Fruit fly (Drosophila melanogaster) whole organism, embryonic: ENCODE data around the gene Fdx1.

Source experiments
- Abd-B ChIP-seq: fragments of 200-800 bp; sonication (Bioruptor generic); optimal IDR thresholded peaks from 2 replicates; lab custom pipeline; 2018; ENCODE audit warnings: missing biosample characterization, mild to moderate bottlenecking, missing genetic modification characterization, moderate library complexity
- C15 ChIP-seq: fragments of 200-800 bp; sonication (Bioruptor generic); IDR thresholded peaks from 3 replicates; pipeline ENCODE4 v1.3.6; 2022; ENCODE audit warnings: missing biosample characterization, missing genetic modification characterization
- CG10462 ChIP-seq: fragments of 200-800 bp; sonication (Bioruptor generic); optimal IDR thresholded peaks from 2 replicates; lab custom pipeline; 2016; ENCODE audit warnings: missing biosample characterization, missing genetic modification characterization
- CG12104 ChIP-seq: fragments of 200-800 bp; sonication (Bioruptor generic); optimal IDR thresholded peaks from 3 replicates; lab custom pipeline; 2016; ENCODE audit warnings: missing biosample characterization, missing genetic modification characterization
- CG15073 ChIP-seq: fragments of 200-800 bp; sonication (Bioruptor generic); optimal IDR thresholded peaks from 2 replicates; lab custom pipeline; 2016; ENCODE audit warnings: missing biosample characterization, missing genetic modification characterization
- CG15601 ChIP-seq: fragments of 200-800 bp; sonication (Bioruptor generic); optimal IDR thresholded peaks from 3 replicates; lab custom pipeline; 2019; ENCODE audit warnings: missing biosample characterization, mild to moderate bottlenecking, missing genetic modification characterization, moderate library complexity
- CG17328 ChIP-seq: fragments of 200-800 bp; sonication (Bioruptor generic); IDR thresholded peaks from 2 replicates; pipeline ENCODE4 v1.3.6; 2022; ENCODE audit warnings: missing biosample characterization, missing genetic modification characterization
- CG17912 ChIP-seq: fragments of 200-800 bp; sonication (Bioruptor generic); optimal IDR thresholded peaks from 2 replicates; lab custom pipeline; 2018; ENCODE audit warnings: missing biosample characterization, mild to moderate bottlenecking, missing genetic modification characterization
- CG1792 ChIP-seq: fragments of 200-800 bp; sonication (Bioruptor generic); optimal IDR thresholded peaks from 2 replicates; lab custom pipeline; 2016; ENCODE audit warnings: missing biosample characterization, missing genetic modification characterization
- CG18619 ChIP-seq: fragments of 200-800 bp; sonication (Bioruptor generic); optimal IDR thresholded peaks from 3 replicates; lab custom pipeline; 2017; ENCODE audit warnings: missing biosample characterization, mild to moderate bottlenecking, missing genetic modification characterization
- CG2202 ChIP-seq: fragments of 200-800 bp; sonication (Bioruptor generic); optimal IDR thresholded peaks from 2 replicates; lab custom pipeline; 2018; ENCODE audit warnings: missing biosample characterization, mild to moderate bottlenecking, missing genetic modification characterization
- CG2875 ChIP-seq: fragments of 200-800 bp; sonication (Bioruptor generic); optimal IDR thresholded peaks from 2 replicates; lab custom pipeline; 2017; ENCODE audit warnings: missing biosample characterization, mild to moderate bottlenecking, missing genetic modification characterization, missing genetic modification reagents
- CG31365 ChIP-seq: fragments of 200-800 bp; sonication (Bioruptor generic); optimal IDR thresholded peaks from 2 replicates; lab custom pipeline; 2018; ENCODE audit warnings: missing biosample characterization, mild to moderate bottlenecking, missing genetic modification characterization
- CG3163 ChIP-seq: fragments of 200-800 bp; sonication (Bioruptor generic); optimal IDR thresholded peaks from 3 replicates; lab custom pipeline; 2016; ENCODE audit warnings: missing biosample characterization, missing genetic modification characterization
- CG5953 ChIP-seq: fragments of 200-800 bp; sonication (Bioruptor generic); IDR thresholded peaks from 2 replicates; pipeline ENCODE4 v1.3.6; 2022; ENCODE audit warnings: missing biosample characterization, missing genetic modification characterization
- CG6654 ChIP-seq: fragments of 200-800 bp; sonication (Bioruptor generic); optimal IDR thresholded peaks from 2 replicates; lab custom pipeline; 2017; ENCODE audit warnings: missing biosample characterization, mild to moderate bottlenecking, missing genetic modification characterization
- CG6791 ChIP-seq: fragments of 200-800 bp; sonication (Bioruptor generic); IDR thresholded peaks from 3 replicates; pipeline ENCODE4 v1.3.6; 2022; ENCODE audit warnings: missing biosample characterization, missing genetic modification characterization; ENCODE audit not compliant: partially characterized antibody
- CG7271 ChIP-seq: fragments of 200-800 bp; sonication (Bioruptor generic); optimal IDR thresholded peaks from 2 replicates; lab custom pipeline; 2018; ENCODE audit warnings: missing biosample characterization, mild to moderate bottlenecking, missing genetic modification characterization, moderate library complexity
- CG7556 ChIP-seq: fragments of 200-800 bp; sonication (Bioruptor generic); optimal IDR thresholded peaks from 2 replicates; lab custom pipeline; 2017; ENCODE audit warnings: missing biosample characterization, mild to moderate bottlenecking, missing genetic modification characterization
- CG8290 ChIP-seq, 3 experiments: fragments of 200-800 bp; sonication (Bioruptor generic); optimal IDR thresholded peaks; 2 replicates each; lab custom pipeline; 2016 to 2019; ENCODE audit warnings: missing biosample characterization in 3 of 3, missing genetic modification characterization in 3 of 3, mild to moderate bottlenecking in 2 of 3, moderate library complexity in 1 of 3
- CG9727 ChIP-seq: fragments of 200-800 bp; sonication (Bioruptor generic); optimal IDR thresholded peaks from 3 replicates; lab custom pipeline; 2017; ENCODE audit warnings: missing biosample characterization, mild to moderate bottlenecking, missing genetic modification characterization
- Dek ChIP-seq: fragments of 200-800 bp; sonication (Bioruptor generic); optimal IDR thresholded peaks from 3 replicates; lab custom pipeline; 2019; ENCODE audit warnings: missing biosample characterization, mild to moderate bottlenecking, missing genetic modification characterization, moderate library complexity
- HLH3B ChIP-seq: fragments of 200-800 bp; sonication (Bioruptor generic); IDR thresholded peaks from 2 replicates; pipeline ENCODE4 v1.3.6; 2022; ENCODE audit warnings: missing biosample characterization, missing genetic modification characterization
- HLH4C ChIP-seq: fragments of 200-800 bp; sonication (Bioruptor generic); IDR thresholded peaks from 3 replicates; pipeline ENCODE4 v1.3.6; 2022; ENCODE audit warnings: missing biosample characterization, missing genetic modification characterization; ENCODE audit not compliant: partially characterized antibody
- Mad ChIP-seq: fragments of 200-800 bp; sonication (Bioruptor generic); optimal IDR thresholded peaks from 2 replicates; lab custom pipeline; 2016; ENCODE audit warnings: missing biosample characterization, missing genetic modification characterization
- Mes4 ChIP-seq: fragments of 200-800 bp; sonication (Bioruptor generic); optimal IDR thresholded peaks from 2 replicates; lab custom pipeline; 2016; ENCODE audit warnings: missing biosample characterization, missing genetic modification characterization
- Opbp ChIP-seq: fragments of 200-800 bp; sonication (Bioruptor generic); IDR thresholded peaks from 3 replicates; pipeline ENCODE4 v1.3.6; 2022; ENCODE audit warnings: missing biosample characterization, missing genetic modification characterization; ENCODE audit not compliant: partially characterized antibody
- Pdp1 ChIP-seq, 2 experiments: fragments of 200-800 bp; sonication (Bioruptor generic); optimal IDR thresholded peaks; 3 replicates each; lab custom pipeline; 2016; ENCODE audit warnings: missing biosample characterization in 2 of 2, missing genetic modification characterization in 2 of 2, mild to moderate bottlenecking in 1 of 2, moderate library complexity in 1 of 2
- Ptx1 ChIP-seq: fragments of 200-800 bp; sonication (Bioruptor generic); IDR thresholded peaks from 2 replicates; pipeline ENCODE4 v1.3.6; 2022; ENCODE audit warnings: missing biosample characterization, missing genetic modification characterization
- Sox102F ChIP-seq: fragments of 200-800 bp; sonication (Bioruptor generic); optimal IDR thresholded peaks from 2 replicates; lab custom pipeline; 2018; ENCODE audit warnings: missing biosample characterization, mild to moderate bottlenecking, missing genetic modification characterization, moderate library complexity
- Tbp ChIP-seq: fragments of >200 bp; optimal IDR thresholded peaks from 2 replicates; lab custom pipeline; 2018; ENCODE audit warnings: missing biosample characterization, missing genetic modification characterization
- bsh ChIP-seq, 2 experiments: fragments of 200-800 bp; sonication (Bioruptor generic); optimal IDR thresholded peaks; 2 replicates each; lab custom pipeline; 2017 to 2018; ENCODE audit warnings: mild to moderate bottlenecking in 2 of 2, missing biosample characterization in 2 of 2, missing genetic modification characterization in 2 of 2, moderate library complexity in 1 of 2
- cas ChIP-seq: fragments of 200-800 bp; sonication (Bioruptor generic); IDR thresholded peaks from 2 replicates; pipeline ENCODE4 v1.3.6; 2022; ENCODE audit warnings: missing biosample characterization, missing genetic modification characterization
- cato ChIP-seq: fragments of 200-800 bp; sonication (Bioruptor generic); optimal IDR thresholded peaks from 2 replicates; lab custom pipeline; 2016; ENCODE audit warnings: missing biosample characterization, missing genetic modification characterization, borderline replicate concordance
- chn ChIP-seq: fragments of 200-800 bp; sonication (Bioruptor generic); optimal IDR thresholded peaks from 2 replicates; lab custom pipeline; 2016; ENCODE audit warnings: missing biosample characterization, missing genetic modification characterization
- danr ChIP-seq: fragments of 200-800 bp; sonication (Bioruptor generic); IDR thresholded peaks from 2 replicates; pipeline ENCODE4 v1.3.6; 2022; ENCODE audit warnings: missing biosample characterization, missing genetic modification characterization
- ewg ChIP-seq: fragments of 200-800 bp; sonication (Bioruptor generic); optimal IDR thresholded peaks from 3 replicates; lab custom pipeline; 2017; ENCODE audit warnings: mild to moderate bottlenecking, missing biosample characterization, missing genetic modification reagents, missing genetic modification characterization
- onecut ChIP-seq: fragments of 200-800 bp; sonication (Bioruptor generic); IDR thresholded peaks from 2 replicates; pipeline ENCODE4 v1.3.6; 2022; ENCODE audit warnings: missing biosample characterization, missing genetic modification characterization
- org-1 ChIP-seq: fragments of 200-800 bp; sonication (Bioruptor generic); optimal IDR thresholded peaks from 2 replicates; lab custom pipeline; 2017; ENCODE audit warnings: missing biosample characterization, missing genetic modification characterization
- phol ChIP-seq: fragments of 200-800 bp; sonication (Bioruptor generic); optimal IDR thresholded peaks from 3 replicates; lab custom pipeline; 2018; ENCODE audit warnings: missing biosample characterization, mild to moderate bottlenecking, missing genetic modification characterization, moderate library complexity
- pum ChIP-seq: fragments of 200-800 bp; sonication (Bioruptor generic); optimal IDR thresholded peaks from 2 replicates; lab custom pipeline; 2016; ENCODE audit warnings: missing biosample characterization, missing genetic modification characterization
- ro ChIP-seq: fragments of 200-800 bp; sonication (Bioruptor generic); IDR thresholded peaks from 2 replicates; pipeline ENCODE4 v1.3.6; 2022; ENCODE audit warnings: missing biosample characterization, missing genetic modification characterization
- salm ChIP-seq: fragments of 200-800 bp; sonication (Bioruptor generic); optimal IDR thresholded peaks from 2 replicates; lab custom pipeline; 2018; ENCODE audit warnings: missing biosample characterization, mild to moderate bottlenecking, missing genetic modification characterization
- shn ChIP-seq: fragments of 200-800 bp; sonication (Bioruptor generic); optimal IDR thresholded peaks from 3 replicates; lab custom pipeline; 2016; ENCODE audit warnings: missing biosample characterization, missing genetic modification characterization
- sqz ChIP-seq: fragments of 200-800 bp; sonication (Bioruptor generic); optimal IDR thresholded peaks from 3 replicates; lab custom pipeline; 2018; ENCODE audit warnings: missing biosample characterization, mild to moderate bottlenecking, missing genetic modification characterization
- tgo ChIP-seq: fragments of 200-800 bp; sonication (Bioruptor generic); IDR thresholded peaks from 3 replicates; pipeline ENCODE4 v1.3.6; 2022; ENCODE audit warnings: missing biosample characterization, missing genetic modification characterization
- twi ChIP-seq: fragments of 200-800 bp; optimal IDR thresholded peaks from 2 replicates; lab custom pipeline; 2019; ENCODE audit warnings: missing biosample characterization, mild to moderate bottlenecking, missing genetic modification characterization, moderate library complexity
- zfh1 ChIP-seq: fragments of 200-800 bp; sonication (Bioruptor generic); IDR thresholded peaks from 3 replicates; pipeline ENCODE4 v1.3.6; 2022; ENCODE audit warnings: missing biosample characterization, missing genetic modification characterization

Fdx1 gene

DNA sequence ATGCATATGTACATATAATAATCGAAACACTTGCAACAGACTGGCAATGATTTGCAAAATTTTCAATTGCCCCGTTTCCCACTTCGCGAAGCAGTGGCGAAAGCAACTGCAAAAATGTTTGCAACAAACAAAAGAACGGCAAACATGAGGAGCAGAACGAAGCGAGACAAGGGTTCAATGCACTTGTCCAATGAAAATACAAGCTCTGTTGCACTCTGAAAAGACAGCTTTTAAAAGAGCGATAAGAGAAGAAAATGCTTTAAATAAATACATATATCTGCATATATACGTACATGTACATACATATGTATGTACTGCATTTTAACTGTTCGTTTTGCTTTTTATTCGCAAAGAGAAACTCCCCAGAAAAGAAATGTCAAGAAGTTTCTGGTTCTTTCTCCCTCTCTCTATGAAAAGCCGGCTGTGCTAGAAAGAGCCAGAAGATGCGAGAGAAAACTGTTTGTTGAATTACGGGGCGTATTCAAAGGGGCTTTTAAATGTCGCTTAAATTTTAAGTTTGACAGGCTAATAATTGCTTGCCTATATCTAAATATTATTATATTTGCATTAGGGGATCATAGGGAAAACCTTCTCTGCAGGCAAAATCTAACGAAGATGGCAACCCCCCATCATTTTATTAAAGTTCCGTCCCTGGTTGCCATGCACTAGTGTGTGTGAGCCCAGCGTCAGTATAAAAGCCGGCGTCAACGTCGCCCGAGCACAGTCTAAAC, 12.5 kb upstream of the Fdx1 start, which contains the start of gene Hsp27 (continued):
- TF ChIP-seq onecut (peak; percentile 94), CG17328 (GFP tag; lab: Robert Waterston, UW) (peak; percentile 98), bsh (GFP tag; optimal IDR thresholded peaks at IDR 0.05; lab: Kevin White, UChicago) (peak; percentile 99 to 100), Abd-B (GFP tag; lab: Kevin White, UChicago) (peak; percentile 97), CG18619 (GFP tag; lab: Kevin White, UChicago) (peak; percentile 97), CG2875 (peak; percentile 99), CG6654 (GFP tag; lab: Kevin White, UChicago) (peak; percentile 94), pum (GFP tag; lab: Kevin White, UChicago) (peak; percentile 94), CG17912 (GFP tag; lab: Kevin White, UChicago) (peak; percentile 54), CG1792 (peak; percentile 92), CG15073 (peak; percentile 85), C15 (peak; percentile 96), CG6791 (GFP tag; lab: Robert Waterston, UW) (no peak), CG7556 (GFP tag; lab: Kevin White, UChicago) (peak; percentile 98), CG12104 (GFP tag; lab: Kevin White, UChicago) (peak; percentile 92), Tbp (no peak), org-1 (peak; percentile 97), CG5953 (peak; percentile 97), ewg (GFP tag; lab: Kevin White, UChicago) (peak; percentile 97), Ptx1 (peak; percentile 99), Opbp (GFP tag; lab: Robert Waterston, UW) (0 out of 3 replicates have a peak, but pooled peaks have one; percentile 50), ro (peak; percentile 96), CG7271 (tag; lab: Kevin White, UChicago) (peak; percentile 90), cato (peak; percentile 97), sqz (peak; percentile 93), danr (peak; percentile 97), CG9727 (peak; percentile 96), Dek (tag; lab: Kevin White, UChicago) (peak; percentile 97), CG15601 (tag; lab: Kevin White, UChicago) (peak; percentile 96), chn (GFP tag; lab: Kevin White, UChicago) (peak; percentile 96), Sox102F (GFP tag; lab: Kevin White, UChicago) (peak; percentile 99), Mad (peak; percentile 95), CG10462 (GFP tag; lab: Kevin White, UChicago) (peak; percentile 95), Pdp1 (GFP tag; optimal IDR thresholded peaks at IDR 0.05; lab: Kevin White, UChicago) (peak; percentile 96 to 99), Mes4 (GFP tag; lab: Kevin White, UChicago) (peak; percentile 68), CG8290 (GFP tag; optimal IDR thresholded peaks at IDR 0.05; lab: Kevin White, UChicago) (peak; percentile 95), CG8290 (tag; optimal IDR thresholded peaks at IDR 0.05; lab: Kevin White, UChicago) (peak in 1 of 2 experiments; percentile 66), twi (tag; lab: Kevin White, UChicago) (peak; percentile 89), tgo (GFP tag; lab: Robert Waterston, UW) (peak; percentile 99), cas (peak; percentile 95), shn (GFP tag; lab: Kevin White, UChicago) (peak; percentile 74), phol (tag; lab: Kevin White, UChicago) (peak; percentile 98), CG31365 (tag; lab: Kevin White, UChicago) (peak; percentile 89), HLH3B (GFP tag; lab: Robert Waterston, UW) (peak; percentile 99), CG2202 (tag; lab: Kevin White, UChicago) (peak; percentile 95), CG3163 (GFP tag; lab: Kevin White, UChicago) (peak; percentile 69), zfh1 (GFP tag; lab: Robert Waterston, UW) (peak; percentile 99), HLH4C (GFP tag; lab: Robert Waterston, UW) (no peak), salm (tag; lab: Kevin White, UChicago) (peak; percentile 97)
